Worm (Caenorhabditis elegans): ENCODE data around the gene Y51B9A.7.

Gene Y51B9A.7

DNA sequence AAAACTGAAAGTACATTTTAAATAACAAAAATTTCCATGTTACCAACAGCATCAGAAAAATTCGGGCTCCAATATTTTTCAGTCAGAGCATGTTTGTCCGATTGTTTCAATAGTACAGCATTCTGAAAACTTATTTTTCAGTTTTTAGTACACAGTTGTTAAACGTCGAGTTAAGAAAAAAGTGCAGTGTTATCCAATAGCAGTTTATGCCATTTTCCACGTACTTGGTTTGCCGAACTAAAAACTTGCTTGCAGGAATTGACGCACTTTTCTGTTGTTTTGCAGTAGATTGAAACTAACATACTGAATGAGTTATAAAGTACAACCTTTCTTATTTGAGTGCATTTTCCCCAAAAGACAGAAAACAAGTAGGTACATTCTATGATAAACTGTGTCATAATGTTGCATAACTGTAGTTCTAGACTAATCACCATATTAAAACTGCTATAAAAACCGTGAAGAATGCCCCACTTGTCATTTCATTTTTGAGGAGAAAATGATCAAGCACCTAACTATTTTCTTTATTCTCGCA, 1.4 kb upstream of the Y51B9A.7 start, which contains the start of the genes Y51B9A.14 and Y51B9A.8:
TSS of gene Y51B9A.14 (minus strand) at position 101 of the 532 bp plus-strand sequence.
TSS of gene Y51B9A.8 (plus strand) at position 482 of the 532 bp plus-strand sequence.
- TF ChIP-seq ztf-6 (GFP tag; IDR thresholded peaks at IDR 0.05) (no peak), lin-40 (tag; optimal IDR thresholded peaks at IDR 0.05) (no peak), let-607 (tag; optimal IDR thresholded peaks at IDR 0.05) (no peak), cebp-1 (GFP tag; IDR thresholded peaks at IDR 0.05) (no peak), cebp-1 (tag; optimal IDR thresholded peaks at IDR 0.05) (no peak), attf-5 (GFP tag; optimal IDR thresholded peaks at IDR 0.05) (no peak), rcor-1 (GFP tag; IDR thresholded peaks at IDR 0.05) (no peak), T07F8.4 (tag; optimal IDR thresholded peaks at IDR 0.05) (no peak), lin-26 (GFP tag; IDR thresholded peaks at IDR 0.05) (no peak), ceh-91 (GFP tag; IDR thresholded peaks at IDR 0.05) (no peak), hlh-12 (tag; optimal IDR thresholded peaks at IDR 0.05) (no peak), tbx-9 (tag; optimal IDR thresholded peaks at IDR 0.05; ENCODE audit: borderline replicate concordance) (no peak), F57C9.4 (tag; optimal IDR thresholded peaks at IDR 0.05) (no peak), bed-2 (GFP tag; IDR thresholded peaks at IDR 0.05) (no peak), him-1 (tag; optimal IDR thresholded peaks at IDR 0.05) (no peak), madf-10 (tag; optimal IDR thresholded peaks at IDR 0.05) (no peak), akir-1 (GFP tag; optimal IDR thresholded peaks at IDR 0.05) (no peak)

DNA sequence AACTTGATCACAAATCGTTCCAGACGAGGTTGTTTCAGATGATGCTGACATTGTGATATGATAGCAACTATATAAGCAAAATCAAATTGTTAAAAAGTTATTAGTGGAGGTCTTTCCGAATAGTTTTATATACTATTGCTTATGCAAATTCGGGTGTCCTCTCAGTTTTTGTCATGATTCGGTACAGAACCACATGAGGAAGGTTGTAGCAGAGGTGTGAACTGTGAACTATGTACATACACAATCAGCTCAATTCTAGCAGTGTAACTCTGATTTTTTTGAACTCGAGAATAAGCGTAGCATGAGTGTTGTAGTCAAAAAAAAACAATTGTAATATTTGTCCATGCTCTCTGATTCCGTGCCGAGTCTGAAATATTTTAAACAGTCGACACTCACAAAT, 3.2 kb downstream of the Y51B9A.7 start, which contains the start of gene Y51B9A.6:
TSS of gene Y51B9A.6 (minus strand) at position 101 of the 400 bp plus-strand sequence.
- TF ChIP-seq lsy-27 (tag; optimal IDR thresholded peaks at IDR 0.05; ENCODE audit: borderline replicate concordance, insufficient read depth) (no peak), ztf-22 (GFP tag; optimal IDR thresholded peaks at IDR 0.05) (no peak), tbx-9 (tag; optimal IDR thresholded peaks at IDR 0.05; ENCODE audit: borderline replicate concordance) (no peak), akir-1 (GFP tag; optimal IDR thresholded peaks at IDR 0.05) (no peak), Y56A3A.18 (GFP tag; IDR thresholded peaks at IDR 0.05) (no peak), ceh-40 (GFP tag; IDR thresholded peaks at IDR 0.05) (no peak), lir-1 (GFP tag; conservative IDR thresholded peaks at IDR 0.05) (no peak)

DNA sequence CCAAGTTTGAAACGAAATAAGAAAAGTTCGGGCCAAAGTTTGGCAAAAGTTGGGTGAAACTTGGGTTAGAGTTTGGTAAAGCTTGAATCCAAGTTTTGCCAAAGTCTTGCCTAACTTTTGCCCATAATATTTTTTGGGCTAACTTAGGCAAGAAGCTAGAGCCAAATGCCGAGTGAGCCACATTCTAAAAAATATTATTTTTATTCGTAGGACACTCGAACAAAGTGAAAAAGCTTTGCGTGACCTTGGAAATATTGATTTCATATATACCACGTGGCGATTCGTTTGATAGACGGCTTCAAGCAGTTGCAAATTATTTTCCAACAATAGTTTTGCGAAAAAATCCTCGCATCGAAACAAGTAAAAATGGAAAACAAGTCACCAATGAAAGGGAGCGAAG, 4.0 kb downstream of the Y51B9A.7 start, which contains the start of gene Y51B9A.5:
TSS of gene Y51B9A.5 (plus strand) at position 301 of the 400 bp plus-strand sequence.
- TF ChIP-seq mcd-1 (GFP tag; IDR thresholded peaks at IDR 0.05) (no peak), ceh-100 (GFP tag; IDR thresholded peaks at IDR 0.05) (no peak), cebp-2 (GFP tag; IDR thresholded peaks at IDR 0.05) (no peak), madf-6 (GFP tag; IDR thresholded peaks at IDR 0.05) (no peak), Y95B8A.8 (GFP tag; IDR thresholded peaks at IDR 0.05) (no peak), lin-26 (GFP tag; IDR thresholded peaks at IDR 0.05) (no peak), B0035.1 (tag; optimal IDR thresholded peaks at IDR 0.05) (no peak), ceh-58 (GFP tag; IDR thresholded peaks at IDR 0.05) (no peak), lin-40 (tag; optimal IDR thresholded peaks at IDR 0.05) (no peak), F10E7.11 (tag; optimal IDR thresholded peaks at IDR 0.05) (no peak), hsf-1 (GFP tag; IDR thresholded peaks at IDR 0.05) (no peak), egl-44 (GFP tag; IDR thresholded peaks at IDR 0.05) (no peak), fkh-3 (tag; optimal IDR thresholded peaks at IDR 0.05) (no peak), cebp-1 (GFP tag; IDR thresholded peaks at IDR 0.05) (no peak), cebp-1 (tag; optimal IDR thresholded peaks at IDR 0.05) (no peak), mxl-1 (tag; optimal IDR thresholded peaks at IDR 0.05) (no peak), pha-4 (tag; optimal IDR thresholded peaks at IDR 0.05) (no peak)

Data from whole organism, young adult.